Fruit fly (Drosophila melanogaster) whole organism, embryonic: ENCODE measurements around the gene pdm2.

ENCODE experiments used
- Atf-2 ChIP-seq: fragments of 200-800 bp; sonication (Bioruptor generic); optimal IDR thresholded peaks from 2 replicates; lab custom pipeline; 2016; ENCODE audit warnings: missing biosample characterization, missing genetic modification characterization
- CG11398 ChIP-seq: fragments of 200-800 bp; sonication (Bioruptor generic); optimal IDR thresholded peaks from 2 replicates; lab custom pipeline; 2016; ENCODE audit warnings: missing biosample characterization, missing genetic modification characterization
- CG1233 ChIP-seq: fragments of 200-800 bp; sonication (Bioruptor generic); optimal IDR thresholded peaks from 4 replicates; lab custom pipeline; 2018; ENCODE audit warnings: missing biosample characterization, mild to moderate bottlenecking, missing genetic modification characterization
- CG12391 ChIP-seq: fragments of 200-800 bp; sonication (Bioruptor generic); optimal IDR thresholded peaks from 3 replicates; lab custom pipeline; 2018; ENCODE audit warnings: missing biosample characterization, mild to moderate bottlenecking, missing genetic modification characterization, moderate library complexity
- CG14965 ChIP-seq: fragments of 200-800 bp; sonication (Bioruptor generic); optimal IDR thresholded peaks from 2 replicates; lab custom pipeline; 2016; ENCODE audit warnings: missing biosample characterization, missing genetic modification characterization, borderline replicate concordance
- CG1647 ChIP-seq: fragments of 200-800 bp; sonication (Bioruptor generic); optimal IDR thresholded peaks from 3 replicates; lab custom pipeline; 2016; ENCODE audit warnings: missing biosample characterization, missing genetic modification characterization
- CG17361 ChIP-seq: fragments of 200-800 bp; sonication (Bioruptor generic); IDR thresholded peaks from 3 replicates; pipeline ENCODE4 v1.3.6; 2022; ENCODE audit warnings: missing biosample characterization, missing genetic modification characterization
- CG1832 ChIP-seq: fragments of 200-800 bp; sonication (Bioruptor generic); optimal IDR thresholded peaks from 2 replicates; lab custom pipeline; 2017; ENCODE audit warnings: missing biosample characterization, mild to moderate bottlenecking, missing genetic modification characterization, inconsistent platforms
- CG2129 ChIP-seq: fragments of 200-800 bp; sonication (Bioruptor generic); IDR thresholded peaks from 2 replicates; pipeline ENCODE4 v1.3.6; 2022; ENCODE audit warnings: missing biosample characterization, missing genetic modification characterization; ENCODE audit not compliant: partially characterized antibody
- CG2875 ChIP-seq: fragments of 200-800 bp; sonication (Bioruptor generic); optimal IDR thresholded peaks from 2 replicates; lab custom pipeline; 2017; ENCODE audit warnings: missing biosample characterization, mild to moderate bottlenecking, missing genetic modification characterization, missing genetic modification reagents
- CG34376 ChIP-seq: fragments of 200-800 bp; sonication (Bioruptor generic); optimal IDR thresholded peaks from 2 replicates; lab custom pipeline; 2018; ENCODE audit warnings: missing biosample characterization, mild to moderate bottlenecking, missing genetic modification characterization
- CG3995 ChIP-seq: fragments of 200-800 bp; sonication (Bioruptor generic); optimal IDR thresholded peaks from 3 replicates; lab custom pipeline; 2016; ENCODE audit warnings: missing biosample characterization, missing genetic modification characterization
- CG6272 ChIP-seq: fragments of 200-800 bp; sonication (Bioruptor generic); IDR thresholded peaks from 2 replicates; pipeline ENCODE4 v1.3.6; 2022; ENCODE audit warnings: missing biosample characterization, missing genetic modification characterization
- CG7556 ChIP-seq: fragments of 200-800 bp; sonication (Bioruptor generic); optimal IDR thresholded peaks from 2 replicates; lab custom pipeline; 2017; ENCODE audit warnings: missing biosample characterization, mild to moderate bottlenecking, missing genetic modification characterization
- CG7786 ChIP-seq: fragments of 200-800 bp; sonication (Bioruptor generic); optimal IDR thresholded peaks from 2 replicates; lab custom pipeline; 2016; ENCODE audit warnings: missing biosample characterization, missing genetic modification characterization
- CTCF ChIP-seq: fragments of 200-800 bp; sonication (Bioruptor generic); optimal IDR thresholded peaks from 2 replicates; lab custom pipeline; 2017; ENCODE audit warnings: missing biosample characterization, mild to moderate bottlenecking, missing genetic modification characterization, moderate library complexity
- CoRest ChIP-seq: fragments of 200-800 bp; sonication (Bioruptor generic); optimal IDR thresholded peaks from 3 replicates; lab custom pipeline; 2018; ENCODE audit warnings: missing biosample characterization, mild to moderate bottlenecking, missing genetic modification characterization, moderate library complexity
- Ets65A ChIP-seq: fragments of 200-800 bp; sonication (Bioruptor generic); peaks from one replicate; lab custom pipeline; 2016; ENCODE audit warnings: missing biosample characterization, missing genetic modification characterization
- Fer3 ChIP-seq: fragments of 200-800 bp; sonication (Bioruptor generic); optimal IDR thresholded peaks from 2 replicates; lab custom pipeline; 2018; ENCODE audit warnings: missing biosample characterization, mild to moderate bottlenecking, missing genetic modification characterization, moderate library complexity
- Gug ChIP-seq: fragments of 200-800 bp; sonication (Bioruptor generic); IDR thresholded peaks from 4 replicates; pipeline ENCODE4 v1.3.6; 2022; ENCODE audit warnings: missing biosample characterization, missing genetic modification characterization
- MESR4 ChIP-seq: fragments of 200-800 bp; sonication (Bioruptor generic); optimal IDR thresholded peaks from 2 replicates; lab custom pipeline; 2018; ENCODE audit warnings: missing biosample characterization, mild to moderate bottlenecking, missing genetic modification characterization, moderate library complexity
- Max ChIP-seq: fragments of 200-800 bp; sonication (Bioruptor generic); optimal IDR thresholded peaks from 2 replicates; lab custom pipeline; 2016; ENCODE audit warnings: missing biosample characterization, mild to moderate bottlenecking, missing genetic modification characterization
- Myb ChIP-seq: fragments of 200-800 bp; sonication (Bioruptor generic); optimal IDR thresholded peaks from 2 replicates; lab custom pipeline; 2016; ENCODE audit warnings: missing biosample characterization, missing genetic modification characterization
- NK7.1 ChIP-seq: fragments of 200-800 bp; sonication (Bioruptor generic); optimal IDR thresholded peaks from 3 replicates; lab custom pipeline; 2016; ENCODE audit warnings: missing biosample characterization, missing genetic modification characterization
- Oaz ChIP-seq: fragments of 200-800 bp; sonication (Bioruptor generic); IDR thresholded peaks from 2 replicates; pipeline ENCODE4 v1.3.6; 2022; ENCODE audit warnings: missing biosample characterization, missing genetic modification characterization
- Six4 ChIP-seq: fragments of 200-800 bp; sonication (Bioruptor generic); optimal IDR thresholded peaks from 2 replicates; lab custom pipeline; 2016; ENCODE audit warnings: missing biosample characterization, missing genetic modification characterization
- Trl ChIP-seq, 3 experiments: fragments of >200 bp in 2 of 3; fragments of 200-800 bp in 1 of 3; sonication (Bioruptor generic) in 1 of 3; optimal IDR thresholded peaks; 2 replicates in 1 of 3; 3 replicates in 2 of 3; lab custom pipeline; 2016 to 2017; ENCODE audit warnings: missing biosample characterization in 1 of 3, missing genetic modification characterization in 1 of 3
- bcd ChIP-seq: fragments of 200-800 bp; sonication (Bioruptor generic); optimal IDR thresholded peaks from 2 replicates; lab custom pipeline; 2017; ENCODE audit warnings: missing biosample characterization, mild to moderate bottlenecking, missing genetic modification characterization
- br ChIP-seq: fragments of >200 bp; optimal IDR thresholded peaks from 2 replicates; lab custom pipeline; 2017
- corto ChIP-seq: fragments of 200-800 bp; sonication (Bioruptor generic); optimal IDR thresholded peaks from 2 replicates; lab custom pipeline; 2016; ENCODE audit warnings: missing biosample characterization, mild to moderate bottlenecking, missing genetic modification characterization, moderate library complexity
- croc ChIP-seq: fragments of 200-800 bp; sonication (Bioruptor generic); conservative IDR thresholded peaks from 3 replicates; pipeline ENCODE4 v1.3.6; 2022; ENCODE audit warnings: missing biosample characterization, missing genetic modification characterization
- da ChIP-seq: fragments of 200-800 bp; sonication (Bioruptor generic); optimal IDR thresholded peaks from 2 replicates; lab custom pipeline; 2016; ENCODE audit warnings: missing biosample characterization, missing genetic modification characterization
- en ChIP-seq: fragments of 200-800 bp; sonication (Bioruptor generic); optimal IDR thresholded peaks from 2 replicates; lab custom pipeline; 2016; ENCODE audit warnings: missing biosample characterization, missing genetic modification characterization
- gfzf ChIP-seq: fragments of 200-800 bp; sonication (Bioruptor generic); optimal IDR thresholded peaks from 2 replicates; lab custom pipeline; 2016; ENCODE audit warnings: missing biosample characterization, mild to moderate bottlenecking, missing genetic modification characterization, moderate library complexity
- h ChIP-seq: fragments of >200 bp; optimal IDR thresholded peaks from 2 replicates; lab custom pipeline; 2017
- inv ChIP-seq: fragments of 200-800 bp; sonication (Bioruptor generic); IDR thresholded peaks from 2 replicates; pipeline ENCODE4 v1.3.6; 2022; ENCODE audit warnings: missing biosample characterization, missing genetic modification characterization; ENCODE audit not compliant: partially characterized antibody
- kah ChIP-seq: fragments of 200-800 bp; sonication (Bioruptor generic); optimal IDR thresholded peaks from 2 replicates; lab custom pipeline; 2018; ENCODE audit warnings: missing biosample characterization, mild to moderate bottlenecking, missing genetic modification characterization
- ken ChIP-seq: fragments of 200-800 bp; sonication (Bioruptor generic); IDR thresholded peaks from 3 replicates; pipeline ENCODE4 v1.3.6; 2022; ENCODE audit warnings: missing biosample characterization, missing genetic modification characterization
- lbe ChIP-seq: fragments of 200-800 bp; sonication (Bioruptor generic); optimal IDR thresholded peaks from 2 replicates; lab custom pipeline; 2016; ENCODE audit warnings: missing biosample characterization, mild to moderate bottlenecking, missing genetic modification characterization
- mirr ChIP-seq: fragments of 200-800 bp; sonication (Bioruptor generic); optimal IDR thresholded peaks from 3 replicates; lab custom pipeline; 2018; ENCODE audit warnings: missing biosample characterization, mild to moderate bottlenecking, missing genetic modification characterization
- nmo ChIP-seq: fragments of 200-800 bp; sonication (Bioruptor generic); optimal IDR thresholded peaks from 2 replicates; lab custom pipeline; 2018; ENCODE audit warnings: missing biosample characterization, mild to moderate bottlenecking, missing genetic modification characterization, moderate library complexity
- prd ChIP-seq, 3 experiments: fragments of >200 bp in 2 of 3; fragments of 200-800 bp in 1 of 3; sonication (Bioruptor generic) in 1 of 3; optimal IDR thresholded peaks in 2 of 3; IDR thresholded peaks in 1 of 3; 2 replicates in 2 of 3; 3 replicates in 1 of 3; pipeline versions ENCODE4 v1.3.6 to Lab custom; 2017 to 2022; ENCODE audit warnings: missing biosample characterization in 1 of 3, missing genetic modification characterization in 1 of 3
- pum ChIP-seq: fragments of 200-800 bp; sonication (Bioruptor generic); optimal IDR thresholded peaks from 2 replicates; lab custom pipeline; 2016; ENCODE audit warnings: missing biosample characterization, missing genetic modification characterization
- row ChIP-seq: fragments of 200-800 bp; sonication (Bioruptor generic); IDR thresholded peaks from 3 replicates; pipeline ENCODE4 v1.3.6; 2022; ENCODE audit warnings: missing biosample characterization, missing genetic modification characterization
- sens ChIP-seq: fragments of 200-800 bp; sonication (Bioruptor generic); peaks from one replicate; lab custom pipeline; 2016; ENCODE audit warnings: missing biosample characterization, missing genetic modification characterization
- sens-2 ChIP-seq: fragments of 200-800 bp; sonication (Bioruptor generic); IDR thresholded peaks from 2 replicates; pipeline ENCODE4 v1.3.6; 2022; ENCODE audit warnings: missing biosample characterization, missing genetic modification characterization
- seq ChIP-seq: fragments of 200-800 bp; sonication (Bioruptor generic); IDR thresholded peaks from 2 replicates; pipeline ENCODE4 v1.3.6; 2022; ENCODE audit warnings: missing biosample characterization, missing genetic modification characterization
- unc-4 ChIP-seq: fragments of 200-800 bp; sonication (Bioruptor generic); IDR thresholded peaks from 2 replicates; pipeline ENCODE4 v1.3.6; 2022; ENCODE audit warnings: missing biosample characterization, missing genetic modification characterization; ENCODE audit not compliant: partially characterized antibody
- vnd ChIP-seq: fragments of 200-800 bp; sonication (Bioruptor generic); IDR thresholded peaks from 3 replicates; pipeline ENCODE4 v1.3.6; 2022; ENCODE audit warnings: missing biosample characterization, missing genetic modification characterization; ENCODE audit not compliant: partially characterized antibody
- vvl ChIP-seq: fragments of 200-800 bp; sonication (Bioruptor generic); IDR thresholded peaks from 2 replicates; pipeline ENCODE4 v1.3.6; 2022; ENCODE audit warnings: missing biosample characterization, missing genetic modification characterization
- wek ChIP-seq: fragments of 200-800 bp; sonication (Bioruptor generic); optimal IDR thresholded peaks from 3 replicates; lab custom pipeline; 2018; ENCODE audit warnings: missing biosample characterization, mild to moderate bottlenecking, missing genetic modification characterization, moderate library complexity

Gene pdm2

DNA sequence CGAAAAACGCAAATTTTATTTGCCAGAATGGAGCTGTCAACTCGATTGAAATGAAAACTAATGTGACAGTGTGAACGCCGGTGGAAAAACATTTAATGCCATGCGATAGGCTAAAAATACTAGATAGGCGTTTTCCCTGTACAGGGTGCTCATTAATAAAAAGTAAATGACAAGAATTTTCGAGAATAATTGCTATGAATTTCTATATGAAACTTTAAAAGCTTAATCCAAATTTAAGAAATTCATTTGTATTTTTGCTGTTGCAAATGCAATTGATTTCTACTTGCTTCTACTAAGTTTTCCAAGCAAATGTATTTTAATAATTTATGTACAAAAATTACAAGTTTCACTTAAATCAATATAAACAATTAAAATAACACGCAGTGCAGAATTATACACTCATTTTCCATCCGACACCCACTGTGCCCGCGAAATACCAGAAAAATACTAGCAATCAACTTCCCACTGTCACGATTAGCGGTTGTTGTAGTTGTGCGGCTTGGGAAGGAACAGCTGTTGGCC lies 64.9 kb downstream of the pdm2 start, which contains the start of gene Pih1D1 (continued):
- TF ChIP-seq CG14965: peak; percentile 18
- peak; percentile 97 for TF ChIP-seq vvl (GFP tag; lab: Robert Waterston, UW)
- TF ChIP-seq kah (GFP tag; lab: Kevin White, UChicago): peak; percentile 78
- peak; percentile 93 for TF ChIP-seq Six4
- TF ChIP-seq CG34376 (GFP tag; lab: Kevin White, UChicago): peak; percentile 84
- no peak for TF ChIP-seq CG1832 (GFP tag; lab: Kevin White, UChicago)
- TF ChIP-seq Atf-2 (GFP tag; lab: Kevin White, UChicago): peak; percentile 92
- TF ChIP-seq CG6272 (GFP tag; lab: Robert Waterston, UW): peak; percentile 94
- no peak for TF ChIP-seq MESR4 (GFP tag; lab: Kevin White, UChicago)
- peak; percentile 99 for TF ChIP-seq CG17361
- peak; percentile 90 for TF ChIP-seq seq
- peak; percentile 46 for TF ChIP-seq en (GFP tag; lab: Kevin White, UChicago)
- no peak for TF ChIP-seq lbe
- TF ChIP-seq Gug (GFP tag; lab: Robert Waterston, UW): peak; percentile 93
- no peak for TF ChIP-seq vnd (GFP tag; lab: Robert Waterston, UW)
- peak; percentile 77 for TF ChIP-seq CG3995 (GFP tag; lab: Kevin White, UChicago)
- TF ChIP-seq nmo (GFP tag; lab: Kevin White, UChicago): peak; percentile 99
- no peak for TF ChIP-seq CG2129 (GFP tag; lab: Robert Waterston, UW)
- TF ChIP-seq CG1647: peak; percentile 85
- peak; percentile 78 for TF ChIP-seq mirr (GFP tag; lab: Kevin White, UChicago)
- TF ChIP-seq Max (GFP tag; lab: Kevin White, UChicago): peak; percentile 94
- no peak for TF ChIP-seq CTCF (GFP tag; lab: Kevin White, UChicago)
- peak; percentile 87 for TF ChIP-seq sens-2 (GFP tag; lab: Robert Waterston, UW)
- peak; percentile 90 for TF ChIP-seq pum
- no peak for TF ChIP-seq prd (optimal IDR thresholded peaks at IDR 0.05; lab: Kevin White, UChicago)
- peak; percentile 97 for TF ChIP-seq prd (GFP tag; IDR thresholded peaks at IDR 0.05; lab: Robert Waterston, UW)
- TF ChIP-seq Fer3 (tag; lab: Kevin White, UChicago): peak; percentile 95
- TF ChIP-seq CG2875 (GFP tag; lab: Kevin White, UChicago): peak; percentile 78
- TF ChIP-seq Ets65A (GFP tag; lab: Kevin White, UChicago): peak; percentile 99
- TF ChIP-seq CoRest (tag; lab: Kevin White, UChicago): peak; percentile 98
- TF ChIP-seq Oaz (GFP tag; lab: Robert Waterston, UW): peak; percentile 95
- peak; percentile 93 for TF ChIP-seq CG7556 (GFP tag; lab: Kevin White, UChicago)
- TF ChIP-seq unc-4 (GFP tag; lab: Robert Waterston, UW): no peak
- peak; percentile 80 for TF ChIP-seq da (GFP tag; lab: Kevin White, UChicago)
- peak; percentile 97 for TF ChIP-seq CG12391 (tag; lab: Kevin White, UChicago)
- TF ChIP-seq ken (GFP tag; lab: Robert Waterston, UW): peak; percentile 89
- no peak for TF ChIP-seq br (lab: Kevin White, UChicago)
- no peak for TF ChIP-seq inv (GFP tag; lab: Robert Waterston, UW)
- TF ChIP-seq h (lab: Kevin White, UChicago): no peak
- no peak for TF ChIP-seq wek (GFP tag; lab: Kevin White, UChicago)
- peak; percentile 86 for TF ChIP-seq gfzf (GFP tag; lab: Kevin White, UChicago)
- peak; percentile 76 for TF ChIP-seq Myb (GFP tag; lab: Kevin White, UChicago)
- TF ChIP-seq sens: peak; percentile 99
- TF ChIP-seq NK7.1 (GFP tag; lab: Kevin White, UChicago): peak; percentile 81
- TF ChIP-seq croc (GFP tag; lab: Robert Waterston, UW): peak; percentile 96
- TF ChIP-seq CG7786: peak; percentile 92
- peak; percentile 53 for TF ChIP-seq corto (GFP tag; lab: Kevin White, UChicago)
- TF ChIP-seq Trl (optimal IDR thresholded peaks at IDR 0.05; lab: Kevin White, UChicago): no peak
- TF ChIP-seq Trl (GFP tag; optimal IDR thresholded peaks at IDR 0.05; lab: Kevin White, UChicago): peak; percentile 87
- TF ChIP-seq CG1233 (GFP tag; lab: Kevin White, UChicago): peak; percentile 96
- TF ChIP-seq CG11398 (GFP tag; lab: Kevin White, UChicago): peak; percentile 80
- peak; percentile 96 for TF ChIP-seq row (GFP tag; lab: Robert Waterston, UW)
- TF ChIP-seq bcd: peak; percentile 98
